Worm (Caenorhabditis elegans) whole organism, late embryonic: ENCODE data around the gene slc-36.5.

Experiments used
- C08G9.2 ChIP-seq: sonication (generic microtip); optimal IDR thresholded peaks from 2 replicates; lab custom pipeline; 2016; ENCODE audit warnings: mild to moderate bottlenecking, missing genetic modification characterization, moderate library complexity, missing compliant biosample characterization
- C38D4.7 ChIP-seq: fragments of 200-800 bp; sonication (Bioruptor generic); optimal IDR thresholded peaks from 2 replicates; lab custom pipeline; 2018; ENCODE audit warnings: mild to moderate bottlenecking, missing genetic modification characterization, moderate library complexity, missing compliant biosample characterization
- K02D7.2 ChIP-seq: sonication (generic microtip); optimal IDR thresholded peaks from 2 replicates; lab custom pipeline; 2017; ENCODE audit warnings: mild to moderate bottlenecking, missing genetic modification characterization, missing compliant biosample characterization
- K09A11.1 ChIP-seq: sonication (generic microtip); optimal IDR thresholded peaks from 2 replicates; lab custom pipeline; 2017; ENCODE audit warnings: antibody characterized with exemption, mild to moderate bottlenecking, missing genetic modification characterization, missing compliant biosample characterization; ENCODE audit not compliant: insufficient read depth
- Y22D7AL.16 ChIP-seq: sonication (generic microtip); optimal IDR thresholded peaks from 2 replicates; lab custom pipeline; 2016; ENCODE audit warnings: missing genetic modification characterization, missing compliant biosample characterization
- ahr-1 ChIP-seq: sonication (generic microtip); optimal IDR thresholded peaks from 2 replicates; lab custom pipeline; 2016; ENCODE audit warnings: missing genetic modification characterization, missing compliant biosample characterization
- ama-1 ChIP-seq: fragments of 150-350 bp; optimal IDR thresholded peaks from 2 replicates; lab custom pipeline; 2014
- ceh-14 ChIP-seq: sonication (generic microtip); optimal IDR thresholded peaks from 2 replicates; lab custom pipeline; 2016; ENCODE audit warnings: missing genotype, missing genetic modification characterization, missing compliant biosample characterization
- ceh-18 ChIP-seq: sonication (generic microtip); optimal IDR thresholded peaks from 2 replicates; lab custom pipeline; 2016; ENCODE audit warnings: missing genetic modification characterization, missing compliant biosample characterization
- ceh-19 ChIP-seq: fragments of 200-800 bp; sonication (Bioruptor generic); optimal IDR thresholded peaks from 2 replicates; lab custom pipeline; 2018; ENCODE audit warnings: mild to moderate bottlenecking, missing genetic modification characterization, missing compliant biosample characterization
- ceh-22 ChIP-seq: sonication (generic microtip); optimal IDR thresholded peaks from 2 replicates; lab custom pipeline; 2017; ENCODE audit warnings: missing biosample characterization, missing genetic modification characterization
- ceh-30 ChIP-seq: fragments of 150-350 bp; optimal IDR thresholded peaks from 2 replicates; lab custom pipeline; 2014; ENCODE audit warnings: missing biosample characterization, missing genetic modification characterization
- ceh-31 ChIP-seq: sonication (generic microtip); optimal IDR thresholded peaks from 2 replicates; lab custom pipeline; 2016; ENCODE audit warnings: missing genetic modification characterization, missing compliant biosample characterization
- ceh-45 ChIP-seq: fragments of 200-800 bp; sonication (Bioruptor generic); IDR thresholded peaks from 2 replicates; pipeline ENCODE4 v1.3.6; 2022; ENCODE audit warnings: missing genetic modification reagents, missing genetic modification characterization, missing compliant biosample characterization
- ceh-6 ChIP-seq: fragments of 200-800 bp; sonication (Bioruptor generic); optimal IDR thresholded peaks from 2 replicates; lab custom pipeline; 2018; ENCODE audit warnings: mild to moderate bottlenecking, missing genetic modification characterization, missing compliant biosample characterization
- ceh-9 ChIP-seq: sonication (generic microtip); optimal IDR thresholded peaks from 2 replicates; lab custom pipeline; 2016; ENCODE audit warnings: mild to moderate bottlenecking, missing genetic modification characterization, inconsistent platforms, missing compliant biosample characterization
- che-1 ChIP-seq: sonication (generic microtip); optimal IDR thresholded peaks from 2 replicates; lab custom pipeline; 2016; ENCODE audit warnings: mild to moderate bottlenecking, missing genetic modification characterization, missing compliant biosample characterization
- dmd-4 ChIP-seq: sonication (generic microtip); optimal IDR thresholded peaks from 2 replicates; lab custom pipeline; 2016; ENCODE audit warnings: borderline replicate concordance, missing genetic modification characterization, missing compliant biosample characterization
- dve-1 ChIP-seq: sonication (generic microtip); optimal IDR thresholded peaks from 2 replicates; lab custom pipeline; 2017; ENCODE audit warnings: antibody characterized with exemption, mild to moderate bottlenecking, missing genetic modification characterization, missing compliant biosample characterization
- elt-2 ChIP-seq: sonication (generic microtip); optimal IDR thresholded peaks from 2 replicates; lab custom pipeline; 2016; ENCODE audit warnings: missing genetic modification reagents, missing genetic modification characterization, missing compliant biosample characterization
- elt-4 ChIP-seq: sonication (generic microtip); optimal IDR thresholded peaks from 2 replicates; lab custom pipeline; 2016; ENCODE audit warnings: missing genetic modification characterization, missing compliant biosample characterization
- ets-4 ChIP-seq: sonication (generic microtip); optimal IDR thresholded peaks from 2 replicates; lab custom pipeline; 2016; ENCODE audit warnings: missing genetic modification characterization, missing compliant biosample characterization
- eyg-1 ChIP-seq: sonication (generic microtip); optimal IDR thresholded peaks from 2 replicates; lab custom pipeline; 2016; ENCODE audit warnings: missing genotype, missing genetic modification characterization, missing compliant biosample characterization
- fax-1 ChIP-seq: sonication (generic microtip); optimal IDR thresholded peaks from 2 replicates; lab custom pipeline; 2016; ENCODE audit warnings: missing genotype, missing genetic modification characterization, missing compliant biosample characterization
- fkh-6 ChIP-seq: sonication (generic microtip); optimal IDR thresholded peaks from 2 replicates; lab custom pipeline; 2016; ENCODE audit warnings: missing genetic modification characterization, missing compliant biosample characterization
- gmeb-2 ChIP-seq: sonication (generic microtip); optimal IDR thresholded peaks from 2 replicates; lab custom pipeline; 2016; ENCODE audit warnings: missing genetic modification characterization, inconsistent platforms, missing compliant biosample characterization
- hlh-15 ChIP-seq: sonication (generic microtip); optimal IDR thresholded peaks from 2 replicates; lab custom pipeline; 2016; ENCODE audit warnings: missing genetic modification characterization, missing compliant biosample characterization
- hlh-30 ChIP-seq: sonication (generic microtip); optimal IDR thresholded peaks from 2 replicates; lab custom pipeline; 2017; ENCODE audit warnings: antibody characterized with exemption, missing genetic modification characterization, missing compliant biosample characterization; ENCODE audit not compliant: insufficient read depth
- hlh-6 ChIP-seq: sonication (generic microtip); optimal IDR thresholded peaks from 2 replicates; lab custom pipeline; 2016; ENCODE audit warnings: missing genotype, missing genetic modification characterization, missing compliant biosample characterization
- hlh-8 ChIP-seq: sonication (generic microtip); optimal IDR thresholded peaks from 2 replicates; lab custom pipeline; 2016; ENCODE audit warnings: missing genotype, missing genetic modification characterization, missing compliant biosample characterization
- lin-11 ChIP-seq: fragments of 200-800 bp; sonication (Bioruptor generic); optimal IDR thresholded peaks from 2 replicates; lab custom pipeline; 2018; ENCODE audit warnings: mild to moderate bottlenecking, missing genetic modification characterization, missing compliant biosample characterization
- madf-2 ChIP-seq: sonication (generic microtip); optimal IDR thresholded peaks from 2 replicates; lab custom pipeline; 2017; ENCODE audit warnings: missing genetic modification characterization, missing compliant biosample characterization
- nfya-1 ChIP-seq: sonication (generic microtip); optimal IDR thresholded peaks from 2 replicates; lab custom pipeline; 2017; ENCODE audit warnings: missing genetic modification characterization, mild to moderate bottlenecking, missing compliant biosample characterization, antibody characterized with exemption, moderate library complexity
- nhr-11 ChIP-seq: fragments of 150-350 bp; optimal IDR thresholded peaks from 2 replicates; lab custom pipeline; 2014; ENCODE audit warnings: missing biosample characterization, missing genetic modification characterization
- nhr-232 ChIP-seq: sonication (generic microtip); optimal IDR thresholded peaks from 2 replicates; lab custom pipeline; 2016; ENCODE audit warnings: missing genetic modification characterization, missing compliant biosample characterization
- npax-4 ChIP-seq: sonication (generic microtip); optimal IDR thresholded peaks from 2 replicates; lab custom pipeline; 2016; ENCODE audit warnings: missing genetic modification characterization, missing compliant biosample characterization
- pag-3 ChIP-seq: sonication (generic microtip); optimal IDR thresholded peaks from 2 replicates; lab custom pipeline; 2016; ENCODE audit warnings: missing compliant biosample characterization, missing genetic modification characterization, borderline replicate concordance
- pat-9 ChIP-seq: fragments of 200-800 bp; sonication (Bioruptor generic); optimal IDR thresholded peaks from 2 replicates; lab custom pipeline; 2018; ENCODE audit warnings: mild to moderate bottlenecking, missing genetic modification characterization, moderate library complexity, missing compliant biosample characterization
- pax-1 ChIP-seq: fragments of 150-350 bp; optimal IDR thresholded peaks from 2 replicates; lab custom pipeline; 2014; ENCODE audit warnings: missing biosample characterization, missing genetic modification characterization
- pqm-1 ChIP-seq: sonication (generic microtip); optimal IDR thresholded peaks from 2 replicates; lab custom pipeline; 2016; ENCODE audit warnings: missing genetic modification characterization, missing compliant biosample characterization
- pros-1 ChIP-seq: fragments of 150-350 bp; optimal IDR thresholded peaks from 2 replicates; lab custom pipeline; 2014; ENCODE audit warnings: missing biosample characterization, missing genetic modification reagents, missing genetic modification characterization
- ref-2 ChIP-seq: sonication (generic microtip); optimal IDR thresholded peaks from 2 replicates; lab custom pipeline; 2016; ENCODE audit warnings: missing genetic modification characterization, missing compliant biosample characterization
- rnt-1 ChIP-seq: sonication (generic microtip); optimal IDR thresholded peaks from 2 replicates; lab custom pipeline; 2016; ENCODE audit warnings: missing genetic modification characterization, missing compliant biosample characterization
- sdc-2 ChIP-seq: sonication (generic microtip); optimal IDR thresholded peaks from 2 replicates; lab custom pipeline; 2016; ENCODE audit warnings: missing genotype, missing genetic modification characterization, missing compliant biosample characterization
- sox-2 ChIP-seq: fragments of 200-800 bp; sonication (Bioruptor generic); IDR thresholded peaks from 2 replicates; pipeline ENCODE4 v1.3.6; 2022; ENCODE audit warnings: missing genetic modification reagents, missing genetic modification characterization, missing compliant biosample characterization
- sox-4 ChIP-seq: sonication (generic microtip); optimal IDR thresholded peaks from 2 replicates; lab custom pipeline; 2017; ENCODE audit warnings: mild to moderate bottlenecking, missing genetic modification characterization, inconsistent platforms, missing compliant biosample characterization
- syd-9 ChIP-seq: sonication (generic microtip); optimal IDR thresholded peaks from 2 replicates; lab custom pipeline; 2016; ENCODE audit warnings: mild to moderate bottlenecking, missing genetic modification characterization, moderate library complexity, missing compliant biosample characterization
- tbx-2 ChIP-seq: sonication (generic microtip); optimal IDR thresholded peaks from 2 replicates; lab custom pipeline; 2016; ENCODE audit warnings: missing genetic modification characterization, missing compliant biosample characterization
- tbx-7 ChIP-seq: sonication (generic microtip); optimal IDR thresholded peaks from 2 replicates; lab custom pipeline; 2016; ENCODE audit warnings: missing genotype, missing genetic modification characterization, missing compliant biosample characterization
- unc-3 ChIP-seq, 2 experiments: fragments of 200-800 bp in 1 of 2; sonication (Bioruptor generic) in 1 of 2; sonication (generic microtip) in 1 of 2; conservative IDR thresholded peaks in 1 of 2; optimal IDR thresholded peaks in 1 of 2; 2 replicates each; pipeline versions ENCODE4 v1.3.6 to Lab custom; 2016 to 2022; ENCODE audit warnings: missing compliant biosample characterization in 2 of 2, missing genetic modification characterization in 2 of 2, missing genetic modification reagents in 1 of 2
- unc-42 ChIP-seq: sonication (generic microtip); optimal IDR thresholded peaks from 2 replicates; lab custom pipeline; 2016; ENCODE audit warnings: missing genotype, missing genetic modification characterization, missing compliant biosample characterization
- zip-5 ChIP-seq: sonication (generic microtip); optimal IDR thresholded peaks from 2 replicates; lab custom pipeline; 2016; ENCODE audit warnings: missing genetic modification characterization, missing compliant biosample characterization
- ztf-16 ChIP-seq: sonication (generic microtip); optimal IDR thresholded peaks from 2 replicates; lab custom pipeline; 2017; ENCODE audit warnings: missing genetic modification characterization, missing compliant biosample characterization

Gene slc-36.5

ce11 chrII:6913309-6913708 is 36.5 kb upstream of the slc-36.5 start, which contains the start of gene cyn-10:
Gene cyn-10, minus strand, starts transcription at chrII:6913365.
- TF ChIP-seq pros-1 (tag; lab: Kevin White, UChicago) (no peak), fkh-6 (tag; lab: Kevin White, UChicago) (peak; percentile 55), ceh-22 (tag; lab: Kevin White, UChicago) (no peak), ceh-6 (peak; percentile 16), eyg-1 (peak; percentile 65), ceh-31 (peak; percentile 95), ceh-18 (tag; lab: Kevin White, UChicago) (peak; percentile 22), zip-5 (tag; lab: Kevin White, UChicago) (peak; percentile 84), elt-4 (no peak), tbx-2 (peak; percentile 89), nhr-11 (tag; lab: Kevin White, UChicago) (no peak), lin-11 (tag; lab: Kevin White, UChicago) (no peak), ceh-30 (tag; lab: Kevin White, UChicago) (no peak), ceh-9 (tag; lab: Kevin White, UChicago) (no peak), Y22D7AL.16 (no peak), dmd-4 (tag; lab: Kevin White, UChicago) (no peak), C08G9.2 (tag; lab: Kevin White, UChicago) (peak; percentile 96), hlh-15 (tag; lab: Kevin White, UChicago) (no peak), nfya-1 (tag; lab: Kevin White, UChicago) (no peak), syd-9 (tag; lab: Kevin White, UChicago) (peak; percentile 56), madf-2 (tag; lab: Kevin White, UChicago) (peak; percentile 43), hlh-8 (tag; lab: Kevin White, UChicago) (peak; percentile 91), hlh-30 (no peak), ceh-19 (GFP tag; lab: Kevin White, UChicago) (peak; percentile 5), nhr-232 (tag; lab: Kevin White, UChicago) (no peak), pax-1 (tag; lab: Kevin White, UChicago) (no peak), sox-4 (tag; lab: Kevin White, UChicago) (no peak), sdc-2 (no peak), pqm-1 (tag; lab: Kevin White, UChicago) (peak; percentile 12), ahr-1 (tag; lab: Kevin White, UChicago) (peak; percentile 40), ets-4 (tag; lab: Kevin White, UChicago) (peak; percentile 89), pag-3 (tag; lab: Kevin White, UChicago) (no peak), gmeb-2 (tag; lab: Kevin White, UChicago) (peak; percentile 50), ztf-16 (tag; lab: Kevin White, UChicago) (peak; percentile 39), elt-2 (tag; lab: Kevin White, UChicago) (peak; percentile 61), ceh-14 (tag; lab: Kevin White, UChicago) (peak; percentile 80), ceh-45 (GFP tag; lab: Robert Waterston, UW) (no peak), ref-2 (tag; lab: Kevin White, UChicago) (peak; percentile 89), rnt-1 (peak; percentile 80), K09A11.1 (tag; lab: Kevin White, UChicago) (no peak), ama-1 (no peak), C38D4.7 (GFP tag; lab: Kevin White, UChicago) (no peak), hlh-6 (tag; lab: Kevin White, UChicago) (no peak), sox-2 (GFP tag; lab: Robert Waterston, UW) (0 out of 2 replicates have a peak, but pooled peaks have one; percentile 16), fax-1 (peak; percentile 69), che-1 (no peak), K02D7.2 (tag; lab: Kevin White, UChicago) (no peak), unc-3 (GFP tag; conservative IDR thresholded peaks at IDR 0.05; lab: Robert Waterston, UW) (peak; percentile 61), unc-3 (tag; optimal IDR thresholded peaks at IDR 0.05; lab: Kevin White, UChicago) (peak; percentile 21), pat-9 (no peak), dve-1 (tag; lab: Kevin White, UChicago) (no peak), tbx-7 (tag; lab: Kevin White, UChicago) (peak; percentile 98), npax-4 (tag; lab: Kevin White, UChicago) (peak; percentile 5), unc-42 (peak; percentile 59)
